Worm (Caenorhabditis elegans) whole organism, young adult: ENCODE results near the gene R186.8.
A peak's percentile ranks its signal among the peaks of the same experiment; 100 is the strongest.

ENCODE experiments used
- C06A6.2 ChIP-seq: fragments of 200-800 bp; sonication (Bioruptor generic); conservative IDR thresholded peaks from 2 replicates; pipeline ENCODE4 v1.3.6; 2022; ENCODE audit warnings: missing genetic modification characterization, missing compliant biosample characterization
- F10E7.11 ChIP-seq: sonication (generic microtip); optimal IDR thresholded peaks from 2 replicates; lab custom pipeline; 2017; ENCODE audit warnings: mild to moderate bottlenecking, missing genetic modification characterization, moderate library complexity, missing compliant biosample characterization
- F23B12.7 ChIP-seq: sonication (generic microtip); optimal IDR thresholded peaks from 2 replicates; lab custom pipeline; 2017; ENCODE audit warnings: missing genetic modification characterization, mild to moderate bottlenecking, missing compliant biosample characterization, antibody characterized with exemption, moderate library complexity; ENCODE audit not compliant: insufficient read depth
- F37B4.10 ChIP-seq: fragments of 200-800 bp; sonication (Bioruptor generic); IDR thresholded peaks from 2 replicates; pipeline ENCODE4 v1.3.6; 2022; ENCODE audit warnings: missing genetic modification characterization, missing compliant biosample characterization
- F39B2.1 ChIP-seq: fragments of 200-800 bp; sonication (Bioruptor generic); IDR thresholded peaks from 2 replicates; pipeline ENCODE4 v1.3.6; 2022; ENCODE audit warnings: missing genetic modification reagents, missing genetic modification characterization, missing compliant biosample characterization
- F52B5.7 ChIP-seq: sonication (generic microtip); optimal IDR thresholded peaks from 2 replicates; lab custom pipeline; 2016; ENCODE audit warnings: mild to moderate bottlenecking, missing genetic modification characterization, missing compliant biosample characterization
- F55B11.4 ChIP-seq: sonication (generic microtip); optimal IDR thresholded peaks from 2 replicates; lab custom pipeline; 2016; ENCODE audit warnings: missing compliant biosample characterization, missing genetic modification characterization, borderline replicate concordance; ENCODE audit not compliant: insufficient read depth
- F57C9.4 ChIP-seq: sonication (generic microtip); optimal IDR thresholded peaks from 2 replicates; lab custom pipeline; 2017; ENCODE audit warnings: mild to moderate bottlenecking, missing genetic modification characterization, missing compliant biosample characterization
- K11D2.4 ChIP-seq: fragments of 200-800 bp; sonication (Bioruptor generic); IDR thresholded peaks from 2 replicates; pipeline ENCODE4 v1.3.6; 2022; ENCODE audit warnings: missing genetic modification reagents, missing genetic modification characterization, missing compliant biosample characterization
- T07F8.4 ChIP-seq: sonication (generic microtip); optimal IDR thresholded peaks from 2 replicates; lab custom pipeline; 2016; ENCODE audit warnings: mild to moderate bottlenecking, missing genetic modification characterization, moderate library complexity, missing compliant biosample characterization
- T26A5.8 ChIP-seq: sonication (generic microtip); optimal IDR thresholded peaks from 2 replicates; lab custom pipeline; 2016; ENCODE audit warnings: missing genetic modification characterization, missing compliant biosample characterization
- Y53F4B.3 ChIP-seq: fragments of 200-800 bp; sonication (Bioruptor generic); IDR thresholded peaks from 2 replicates; pipeline ENCODE4 v1.3.6; 2022; ENCODE audit warnings: missing genetic modification reagents, missing genetic modification characterization, missing compliant biosample characterization
- Y53G8AR.9 ChIP-seq: fragments of 200-800 bp; sonication (Bioruptor generic); conservative IDR thresholded peaks from 2 replicates; pipeline ENCODE4 v1.3.6; 2022; ENCODE audit warnings: missing genetic modification reagents, missing genetic modification characterization, missing compliant biosample characterization
- Y56A3A.18 ChIP-seq: fragments of 200-800 bp; sonication (Bioruptor generic); IDR thresholded peaks from 2 replicates; pipeline ENCODE4 v1.3.6; 2022; ENCODE audit warnings: missing genetic modification reagents, missing genetic modification characterization, missing compliant biosample characterization
- Y67H2A.10 ChIP-seq: fragments of 200-800 bp; sonication (Bioruptor generic); conservative IDR thresholded peaks from 2 replicates; pipeline ENCODE4 v1.3.6; 2022; ENCODE audit warnings: missing genetic modification reagents, missing genetic modification characterization, missing compliant biosample characterization
- Y95B8A.8 ChIP-seq: fragments of 200-800 bp; sonication (Bioruptor generic); IDR thresholded peaks from 2 replicates; pipeline ENCODE4 v1.3.6; 2022; ENCODE audit warnings: missing genetic modification reagents, missing genetic modification characterization, missing compliant biosample characterization
- atf-7 ChIP-seq: sonication (generic microtip); optimal IDR thresholded peaks from 2 replicates; lab custom pipeline; 2017; ENCODE audit warnings: mild to moderate bottlenecking, missing genetic modification characterization, missing compliant biosample characterization
- attf-5 ChIP-seq: fragments of 200-800 bp; sonication (Bioruptor generic); optimal IDR thresholded peaks from 2 replicates; lab custom pipeline; 2018; ENCODE audit warnings: mild to moderate bottlenecking, missing genetic modification characterization, missing compliant biosample characterization
- ccch-3 ChIP-seq: fragments of 200-800 bp; sonication (Bioruptor generic); optimal IDR thresholded peaks from 2 replicates; lab custom pipeline; 2018; ENCODE audit warnings: mild to moderate bottlenecking, missing genetic modification characterization, missing compliant biosample characterization
- ceh-100 ChIP-seq: fragments of 200-800 bp; sonication (Bioruptor generic); IDR thresholded peaks from 2 replicates; pipeline ENCODE4 v1.3.6; 2022; ENCODE audit warnings: missing genetic modification reagents, missing genetic modification characterization, missing compliant biosample characterization
- ceh-27 ChIP-seq: fragments of 200-800 bp; sonication (Bioruptor generic); optimal IDR thresholded peaks from 2 replicates; lab custom pipeline; 2018; ENCODE audit warnings: mild to moderate bottlenecking, missing genetic modification characterization, moderate library complexity, missing compliant biosample characterization
- dpl-1 ChIP-seq: fragments of 150-350 bp; optimal IDR thresholded peaks from 2 replicates; lab custom pipeline; 2014; ENCODE audit warnings: missing biosample characterization, missing genetic modification reagents, missing genetic modification characterization
- efl-1 ChIP-seq: fragments of 150-350 bp; optimal IDR thresholded peaks from 2 replicates; lab custom pipeline; 2014; ENCODE audit warnings: missing biosample characterization, missing genetic modification reagents, missing genetic modification characterization
- ekl-4 ChIP-seq: fragments of 200-800 bp; sonication (Bioruptor generic); IDR thresholded peaks from 2 replicates; pipeline ENCODE4 v1.3.6; 2022; ENCODE audit warnings: missing genetic modification reagents, missing genetic modification characterization, missing compliant biosample characterization
- ets-4 ChIP-seq: fragments of 200-800 bp; sonication (Bioruptor generic); optimal IDR thresholded peaks from 2 replicates; lab custom pipeline; 2018; ENCODE audit warnings: mild to moderate bottlenecking, missing genetic modification characterization, missing compliant biosample characterization
- fkh-3 ChIP-seq: sonication (generic microtip); optimal IDR thresholded peaks from 2 replicates; lab custom pipeline; 2016; ENCODE audit warnings: mild to moderate bottlenecking, missing genetic modification characterization, missing compliant biosample characterization
- hlh-12 ChIP-seq: sonication (generic microtip); optimal IDR thresholded peaks from 2 replicates; lab custom pipeline; 2016; ENCODE audit warnings: missing genetic modification characterization, missing compliant biosample characterization
- hlh-26 ChIP-seq: fragments of 200-800 bp; sonication (Bioruptor generic); conservative IDR thresholded peaks from 2 replicates; pipeline ENCODE4 v1.3.6; 2022; ENCODE audit warnings: missing genetic modification reagents, missing genetic modification characterization, missing compliant biosample characterization
- let-526 ChIP-seq: fragments of 200-800 bp; sonication (Bioruptor generic); IDR thresholded peaks from 2 replicates; pipeline ENCODE4 v1.3.6; 2022; ENCODE audit warnings: missing genetic modification reagents, missing genetic modification characterization, missing compliant biosample characterization
- let-607 ChIP-seq, 2 experiments: fragments of 200-800 bp in 1 of 2; sonication (Bioruptor generic) in 1 of 2; sonication (generic microtip) in 1 of 2; optimal IDR thresholded peaks; 2 replicates each; lab custom pipeline; 2016 to 2018; ENCODE audit warnings: mild to moderate bottlenecking in 2 of 2, missing compliant biosample characterization in 2 of 2, missing genetic modification characterization in 2 of 2, moderate library complexity in 2 of 2, missing genotype in 1 of 2
- lin-35 ChIP-seq, 3 experiments: fragments of 150-350 bp in 2 of 3; sonication (generic microtip) in 1 of 3; optimal IDR thresholded peaks; 2 replicates each; lab custom pipeline; 2014 to 2018; ENCODE audit warnings: missing biosample characterization in 3 of 3, missing genetic modification characterization in 3 of 3, missing genetic modification reagents in 3 of 3
- lin-40 ChIP-seq: sonication (generic microtip); optimal IDR thresholded peaks from 2 replicates; lab custom pipeline; 2016; ENCODE audit warnings: missing genetic modification characterization, mild to moderate bottlenecking, missing compliant biosample characterization, missing genotype, missing genetic modification reagents
- madf-3 ChIP-seq: fragments of 200-800 bp; sonication (Bioruptor generic); IDR thresholded peaks from 2 replicates; pipeline ENCODE4 v1.3.6; 2022; ENCODE audit warnings: missing genetic modification reagents, missing genetic modification characterization, missing compliant biosample characterization
- madf-8 ChIP-seq: fragments of 200-800 bp; sonication (Bioruptor generic); conservative IDR thresholded peaks from 2 replicates; pipeline ENCODE4 v1.3.6; 2022; ENCODE audit warnings: missing genetic modification reagents, missing genetic modification characterization, missing compliant biosample characterization
- mel-28 ChIP-seq: sonication (generic microtip); optimal IDR thresholded peaks from 2 replicates; lab custom pipeline; 2016; ENCODE audit warnings: borderline replicate concordance, mild to moderate bottlenecking, missing genetic modification characterization, missing compliant biosample characterization
- nfya-1 ChIP-seq: sonication (generic microtip); optimal IDR thresholded peaks from 2 replicates; lab custom pipeline; 2017; ENCODE audit warnings: antibody characterized with exemption, missing compliant biosample characterization, missing genetic modification characterization, borderline replicate concordance; ENCODE audit not compliant: insufficient read depth
- nfyb-1 ChIP-seq: fragments of 200-800 bp; sonication (Bioruptor generic); IDR thresholded peaks from 2 replicates; pipeline ENCODE4 v1.3.6; 2022; ENCODE audit warnings: missing genetic modification reagents, missing genetic modification characterization, missing compliant biosample characterization
- nhr-80 ChIP-seq: sonication (generic microtip); optimal IDR thresholded peaks from 2 replicates; lab custom pipeline; 2016; ENCODE audit warnings: missing genetic modification characterization, missing compliant biosample characterization
- pbrm-1 ChIP-seq: fragments of 200-800 bp; sonication (Bioruptor generic); IDR thresholded peaks from 2 replicates; pipeline ENCODE4 v1.3.6; 2022; ENCODE audit warnings: missing genetic modification reagents, missing genetic modification characterization, missing compliant biosample characterization
- rec-8 ChIP-seq, 2 experiments: sonication (generic microtip); optimal IDR thresholded peaks; 2 replicates each; lab custom pipeline; 2016; ENCODE audit warnings: mild to moderate bottlenecking in 2 of 2, missing genetic modification characterization in 2 of 2, missing genetic modification reagents in 2 of 2, missing genotype in 2 of 2, missing biosample characterization in 1 of 2, missing compliant biosample characterization in 1 of 2, moderate library complexity in 1 of 2
- snpc-1.1 ChIP-seq: sonication (generic microtip); optimal IDR thresholded peaks from 2 replicates; lab custom pipeline; 2017; ENCODE audit warnings: missing genetic modification characterization, mild to moderate bottlenecking, missing compliant biosample characterization, antibody characterized with exemption, moderate library complexity, missing genotype, missing genetic modification reagents; ENCODE audit not compliant: insufficient read depth
- snpc-1.3 ChIP-seq: sonication (generic microtip); optimal IDR thresholded peaks from 2 replicates; lab custom pipeline; 2017; ENCODE audit warnings: missing genetic modification characterization, mild to moderate bottlenecking, missing compliant biosample characterization, antibody characterized with exemption, moderate library complexity, missing genotype, missing genetic modification reagents; ENCODE audit not compliant: insufficient read depth
- snpc-4 ChIP-seq, 5 experiments: fragments of 150-350 bp in 1 of 5; sonication (generic microtip) in 4 of 5; optimal IDR thresholded peaks; 2 replicates each; lab custom pipeline; 2014 to 2018; ENCODE audit warnings: missing genetic modification characterization in 5 of 5, missing biosample characterization in 3 of 5, antibody characterized with exemption in 2 of 5, mild to moderate bottlenecking in 2 of 5, missing compliant biosample characterization in 2 of 5, missing genotype in 2 of 5, moderate library complexity in 2 of 5, missing genetic modification reagents in 1 of 5
- tbx-9 ChIP-seq: sonication (generic microtip); optimal IDR thresholded peaks from 2 replicates; lab custom pipeline; 2016; ENCODE audit warnings: borderline replicate concordance, missing genetic modification characterization, inconsistent platforms, missing compliant biosample characterization
- unc-130 ChIP-seq: sonication (generic microtip); optimal IDR thresholded peaks from 2 replicates; lab custom pipeline; 2016; ENCODE audit warnings: missing genetic modification reagents, missing genetic modification characterization, missing compliant biosample characterization
- ztf-22 ChIP-seq: fragments of 200-800 bp; sonication (Bioruptor generic); optimal IDR thresholded peaks from 2 replicates; lab custom pipeline; 2018; ENCODE audit warnings: mild to moderate bottlenecking, missing genetic modification characterization, moderate library complexity, missing compliant biosample characterization

Gene R186.8

DNA sequence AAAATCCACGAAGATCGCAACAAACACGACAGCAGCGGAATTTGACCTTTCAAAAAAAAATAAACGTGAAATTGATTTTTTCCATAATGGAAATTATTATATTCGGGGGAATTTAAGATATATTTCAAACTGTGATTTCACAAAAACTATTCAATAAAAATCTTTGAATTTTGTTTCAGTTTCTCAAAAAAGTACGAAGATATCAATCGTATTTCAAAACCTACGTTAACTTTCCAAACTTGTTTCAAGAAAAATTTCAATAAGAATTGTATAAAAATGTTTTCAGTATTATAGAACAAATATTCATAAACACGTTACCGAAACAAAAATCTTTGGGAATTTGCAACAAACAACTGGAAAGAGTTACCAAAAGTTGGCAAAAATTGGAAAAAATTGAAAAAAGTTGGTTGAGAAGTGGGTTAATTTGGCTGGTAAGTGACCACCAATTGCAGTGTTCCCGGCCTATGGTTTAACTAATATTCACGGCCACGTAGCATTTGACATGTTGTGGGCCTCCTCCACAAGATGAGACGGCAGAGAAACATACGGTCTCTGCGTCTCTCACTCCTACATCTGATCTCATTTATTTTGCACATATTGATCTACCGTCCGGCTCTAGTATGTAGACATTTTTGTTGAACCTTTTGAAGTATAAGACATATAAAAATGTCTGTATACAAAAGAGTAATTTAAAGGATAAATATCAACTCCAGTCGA is 16.8 kb downstream of the R186.8 start, which contains the start of the genes T16G1.9 and T16G1.18:
TSS of gene T16G1.9 (minus strand) at position 51 of the 717 bp plus-strand sequence.
TSS of gene T16G1.18 (plus strand) at position 493 of the 717 bp plus-strand sequence.
- no peak for TF ChIP-seq ets-4 (GFP tag; lab: Kevin White, UChicago)
- no peak for TF ChIP-seq hlh-26 (GFP tag; lab: Robert Waterston, UW)
- no peak for TF ChIP-seq unc-130
- no peak for TF ChIP-seq hlh-12 (tag; lab: Kevin White, UChicago)
- no peak for TF ChIP-seq let-526
- TF ChIP-seq C06A6.2 (GFP tag; lab: Robert Waterston, UW) = no peak
- TF ChIP-seq T26A5.8 (tag; lab: Kevin White, UChicago) = no peak
- TF ChIP-seq pbrm-1 (GFP tag; lab: Robert Waterston, UW) = no peak
- TF ChIP-seq madf-8 (GFP tag; lab: Robert Waterston, UW) = no peak
- no peak for TF ChIP-seq Y53G8AR.9 (GFP tag; lab: Robert Waterston, UW)
- no peak for TF ChIP-seq F52B5.7 (tag; lab: Kevin White, UChicago)
- TF ChIP-seq madf-3 (GFP tag; lab: Robert Waterston, UW) = no peak
- TF ChIP-seq dpl-1 (GFP tag; lab: Kevin White, UChicago) = no peak
- peak; percentile 86 to 92 for TF ChIP-seq let-607 (tag; optimal IDR thresholded peaks at IDR 0.05; lab: Kevin White, UChicago)
- no peak for TF ChIP-seq tbx-9 (tag; lab: Kevin White, UChicago)
- TF ChIP-seq snpc-1.1 (tag; lab: Kevin White, UChicago) = no peak
- no peak for TF ChIP-seq lin-35 (GFP tag; optimal IDR thresholded peaks at IDR 0.05; lab: Kevin White, UChicago)
- no peak for TF ChIP-seq ccch-3
- TF ChIP-seq snpc-1.3 = no peak
- no peak for TF ChIP-seq T07F8.4 (tag; lab: Kevin White, UChicago)
- TF ChIP-seq ztf-22 (GFP tag; lab: Kevin White, UChicago) = no peak
- no peak for TF ChIP-seq Y56A3A.18 (GFP tag; lab: Robert Waterston, UW)
- no peak for TF ChIP-seq F57C9.4
- TF ChIP-seq lin-40 = no peak
- TF ChIP-seq snpc-4 (GFP tag; optimal IDR thresholded peaks at IDR 0.05; lab: Kevin White, UChicago) = no peak
- peak in 1 of 4 experiments; percentile 33 for TF ChIP-seq snpc-4 (tag; optimal IDR thresholded peaks at IDR 0.05; lab: Kevin White, UChicago)
- peak; percentile 68 for TF ChIP-seq attf-5
- no peak for TF ChIP-seq mel-28
- no peak for TF ChIP-seq Y95B8A.8
- TF ChIP-seq atf-7 (tag; lab: Kevin White, UChicago) = no peak
- no peak for TF ChIP-seq F55B11.4 (tag; lab: Kevin White, UChicago)
- no peak for TF ChIP-seq F39B2.1
- TF ChIP-seq F10E7.11 = no peak
- no peak for TF ChIP-seq ceh-27 (GFP tag; lab: Kevin White, UChicago)
- no peak for TF ChIP-seq Y67H2A.10 (GFP tag; lab: Robert Waterston, UW)
- no peak for TF ChIP-seq F37B4.10 (GFP tag; lab: Robert Waterston, UW)
- TF ChIP-seq ceh-100 (GFP tag; lab: Robert Waterston, UW) = no peak
- TF ChIP-seq nfya-1 (tag; lab: Kevin White, UChicago) = no peak
- no peak for TF ChIP-seq Y53F4B.3
- peak; percentile 19 for TF ChIP-seq efl-1 (GFP tag; lab: Kevin White, UChicago)
- no peak for TF ChIP-seq fkh-3 (tag; lab: Kevin White, UChicago)
- no peak for TF ChIP-seq F23B12.7
- TF ChIP-seq nfyb-1 (GFP tag; lab: Robert Waterston, UW) = no peak
- TF ChIP-seq ekl-4 (GFP tag; lab: Robert Waterston, UW) = no peak
- no peak for TF ChIP-seq rec-8 (tag; optimal IDR thresholded peaks at IDR 0.05; lab: Kevin White, UChicago)
- TF ChIP-seq nhr-80 = peak; percentile 51
- TF ChIP-seq K11D2.4 = no peak
